Worm (Caenorhabditis elegans): ENCODE data around the gene cpg-8.

DNA sequence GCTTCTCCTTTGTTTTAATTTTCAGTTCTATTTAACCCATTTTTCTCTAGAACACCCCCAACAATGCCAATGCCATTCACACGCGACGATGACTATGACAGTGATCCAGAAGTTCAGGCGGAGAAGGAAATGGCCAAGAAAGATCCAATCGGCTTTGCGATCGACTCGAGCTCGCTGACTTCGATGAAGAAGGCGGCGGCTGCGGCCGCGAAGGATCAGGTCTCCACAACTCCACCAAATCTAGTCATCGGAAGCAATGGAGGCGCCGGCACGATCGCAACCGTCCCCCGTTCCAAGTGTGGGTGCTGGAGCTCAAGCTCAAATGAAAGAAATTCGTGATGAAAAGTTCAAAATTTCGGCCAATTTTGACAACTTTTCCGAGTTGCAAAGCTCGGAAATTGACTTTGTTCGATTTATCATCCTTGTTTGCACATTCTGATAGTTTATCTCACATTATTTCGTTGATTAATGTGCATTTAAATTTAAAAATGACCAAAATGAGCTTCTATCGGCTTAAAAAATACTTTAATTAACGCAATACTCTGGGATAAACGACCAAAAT is 4.2 kb downstream of the cpg-8 start, which contains the start of gene K03B4.2:
- TF ChIP-seq skn-1 (tag; optimal IDR thresholded peaks at IDR 0.05): no peak
- TF ChIP-seq jun-1 (tag; optimal IDR thresholded peaks at IDR 0.05): no peak
- no peak for TF ChIP-seq lin-39 (tag; optimal IDR thresholded peaks at IDR 0.05)
- no peak for TF ChIP-seq ceh-82 (tag; optimal IDR thresholded peaks at IDR 0.05)
- TF ChIP-seq fkh-2 (tag; optimal IDR thresholded peaks at IDR 0.05): no peak
- TF ChIP-seq nhr-237 (tag; optimal IDR thresholded peaks at IDR 0.05): no peak

Data from whole organism, L3 larva.